Worm (Caenorhabditis elegans): ENCODE results near the gene nhr-46.

nhr-46 gene

DNA sequence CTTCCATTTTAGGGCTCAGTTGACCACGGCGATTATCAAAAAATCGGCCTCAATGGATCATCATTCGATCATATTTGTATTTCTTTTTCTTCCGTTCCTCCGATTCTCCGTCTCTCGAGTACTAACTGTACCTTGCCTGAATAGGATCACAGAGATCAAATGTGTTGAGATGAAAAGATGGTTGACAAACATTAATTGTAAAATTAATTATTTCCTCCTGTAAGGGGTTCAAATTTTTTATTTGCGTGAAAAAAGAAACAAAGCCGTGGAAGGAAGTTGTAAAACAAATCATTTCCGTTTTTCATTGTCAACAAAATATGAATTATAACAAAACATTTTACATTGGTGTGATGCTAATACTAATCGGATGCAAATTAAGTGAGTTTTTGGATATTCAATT, 33.3 kb upstream of the nhr-46 start, which contains the start of gene C31H1.2:
Gene C31H1.2, plus strand, starts transcription at position 301 of the 400 bp plus-strand sequence.
- TF ChIP-seq tab-1 (GFP tag; IDR thresholded peaks at IDR 0.05) (no peak), ztf-29 (GFP tag; IDR thresholded peaks at IDR 0.05) (no peak), T22C8.4 (GFP tag; IDR thresholded peaks at IDR 0.05) (no peak), flt-1 (GFP tag; IDR thresholded peaks at IDR 0.05) (no peak), klf-2 (GFP tag; conservative IDR thresholded peaks at IDR 0.05) (no peak), ztf-23 (GFP tag; IDR thresholded peaks at IDR 0.05) (no peak), ref-1 (GFP tag; conservative IDR thresholded peaks at IDR 0.05) (no peak), cog-1 (tag; optimal IDR thresholded peaks at IDR 0.05) (no peak), med-1 (GFP tag; optimal IDR thresholded peaks at IDR 0.05; ENCODE audit: insufficient read depth) (no peak)

- TF ChIP-seq ztf-23 (GFP tag; IDR thresholded peaks at IDR 0.05) (no peak), ref-1 (GFP tag; conservative IDR thresholded peaks at IDR 0.05) (no peak), ztf-29 (GFP tag; IDR thresholded peaks at IDR 0.05) (no peak), tab-1 (GFP tag; IDR thresholded peaks at IDR 0.05) (no peak), klf-2 (GFP tag; conservative IDR thresholded peaks at IDR 0.05) (no peak), T22C8.4 (GFP tag; IDR thresholded peaks at IDR 0.05) (no peak), cog-1 (tag; optimal IDR thresholded peaks at IDR 0.05) (no peak), flt-1 (GFP tag; IDR thresholded peaks at IDR 0.05) (no peak), med-1 (GFP tag; optimal IDR thresholded peaks at IDR 0.05; ENCODE audit: insufficient read depth) (no peak)
Measured at ce11 chrIV:5783675-5784074, 26.0 kb upstream of the nhr-46 start.

DNA sequence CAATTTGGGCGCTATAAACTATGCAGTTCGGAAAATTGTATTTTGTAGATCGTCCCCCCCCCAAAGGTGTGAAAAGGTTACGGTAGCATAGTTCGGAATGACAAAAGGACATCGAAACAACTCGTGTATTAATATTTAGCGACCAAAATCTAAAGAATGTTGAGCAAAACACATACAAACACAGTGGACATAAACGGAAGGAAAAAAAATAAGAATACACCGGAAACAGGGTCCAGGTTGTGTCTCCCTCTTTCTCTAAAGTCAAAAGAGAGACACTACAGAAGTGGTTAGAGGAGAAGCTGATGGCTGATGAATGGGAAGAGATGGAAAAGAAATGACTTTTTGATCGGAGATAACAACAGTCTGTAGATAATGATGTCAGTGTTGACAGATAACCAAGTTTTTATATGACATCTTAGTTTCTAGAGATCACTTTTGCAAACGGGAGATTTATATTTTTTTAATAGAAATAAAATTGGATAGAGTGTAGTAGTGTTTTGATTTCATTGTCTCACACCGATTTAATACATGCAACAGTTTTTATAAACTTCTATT, 22.6 kb upstream of the nhr-46 start:
- no peak for TF ChIP-seq ref-1 (GFP tag; conservative IDR thresholded peaks at IDR 0.05)
- no peak for TF ChIP-seq ztf-29 (GFP tag; IDR thresholded peaks at IDR 0.05)
- no peak for TF ChIP-seq tab-1 (GFP tag; IDR thresholded peaks at IDR 0.05)
- TF ChIP-seq cog-1 (tag; optimal IDR thresholded peaks at IDR 0.05) = no peak
- no peak for TF ChIP-seq flt-1 (GFP tag; IDR thresholded peaks at IDR 0.05)
- no peak for TF ChIP-seq ztf-23 (GFP tag; IDR thresholded peaks at IDR 0.05)
- TF ChIP-seq klf-2 (GFP tag; conservative IDR thresholded peaks at IDR 0.05) = no peak
- TF ChIP-seq med-1 (GFP tag; optimal IDR thresholded peaks at IDR 0.05; ENCODE audit: insufficient read depth) = no peak
- TF ChIP-seq T22C8.4 (GFP tag; IDR thresholded peaks at IDR 0.05) = no peak

DNA sequence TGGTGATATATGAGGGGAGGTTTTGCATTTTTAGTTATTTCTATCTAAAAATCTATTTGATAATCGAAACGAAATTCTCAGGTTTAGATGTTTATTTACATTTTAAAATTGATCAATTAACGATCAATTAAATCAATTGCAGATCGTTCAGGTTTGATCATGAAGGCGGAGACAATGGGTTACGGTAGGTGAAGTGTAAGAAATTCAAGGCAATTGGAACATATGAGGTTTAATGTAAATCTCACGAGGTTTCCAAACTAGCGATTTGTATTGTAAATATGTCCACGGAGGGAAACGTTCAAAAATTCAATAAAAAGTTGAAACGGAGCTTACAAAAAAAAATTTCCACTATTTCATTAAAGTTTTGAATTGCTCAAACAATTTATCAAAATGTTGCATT, 21.9 kb upstream of the nhr-46 start:
- no peak for TF ChIP-seq T22C8.4 (GFP tag; IDR thresholded peaks at IDR 0.05)
- no peak for TF ChIP-seq cog-1 (tag; optimal IDR thresholded peaks at IDR 0.05)
- TF ChIP-seq ztf-29 (GFP tag; IDR thresholded peaks at IDR 0.05) = no peak
- TF ChIP-seq klf-2 (GFP tag; conservative IDR thresholded peaks at IDR 0.05) = no peak
- no peak for TF ChIP-seq med-1 (GFP tag; optimal IDR thresholded peaks at IDR 0.05; ENCODE audit: insufficient read depth)
- TF ChIP-seq ztf-23 (GFP tag; IDR thresholded peaks at IDR 0.05) = no peak
- TF ChIP-seq tab-1 (GFP tag; IDR thresholded peaks at IDR 0.05) = no peak
- no peak for TF ChIP-seq ref-1 (GFP tag; conservative IDR thresholded peaks at IDR 0.05)
- no peak for TF ChIP-seq flt-1 (GFP tag; IDR thresholded peaks at IDR 0.05)

ce11 chrIV:5778342-5778741, 20.7 kb upstream of the nhr-46 start:
- TF ChIP-seq ztf-29 (GFP tag; IDR thresholded peaks at IDR 0.05) (no peak), cog-1 (tag; optimal IDR thresholded peaks at IDR 0.05) (no peak), ref-1 (GFP tag; conservative IDR thresholded peaks at IDR 0.05) (no peak), tab-1 (GFP tag; IDR thresholded peaks at IDR 0.05) (no peak), klf-2 (GFP tag; conservative IDR thresholded peaks at IDR 0.05) (no peak), T22C8.4 (GFP tag; IDR thresholded peaks at IDR 0.05) (no peak), ztf-23 (GFP tag; IDR thresholded peaks at IDR 0.05) (no peak), flt-1 (GFP tag; IDR thresholded peaks at IDR 0.05) (no peak), med-1 (GFP tag; optimal IDR thresholded peaks at IDR 0.05; ENCODE audit: insufficient read depth) (no peak)

DNA sequence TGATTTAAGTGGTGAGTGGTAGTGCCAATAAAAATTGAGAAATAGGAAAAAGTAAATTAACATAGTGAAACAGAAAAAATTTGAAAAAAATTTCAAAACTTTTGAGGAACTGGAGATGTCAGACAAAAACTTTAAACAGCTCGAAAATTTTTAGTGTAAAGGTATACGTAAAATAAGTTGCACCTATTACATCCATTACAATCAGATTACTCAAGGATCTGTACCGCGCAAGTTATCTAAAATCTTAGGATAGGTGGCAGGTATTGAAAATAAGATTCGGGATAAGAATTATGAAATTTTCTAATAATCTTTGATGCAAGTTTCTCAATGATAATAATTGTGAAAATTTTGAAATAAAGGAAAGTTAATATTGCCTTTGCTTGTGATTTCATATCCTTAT, 9.1 kb upstream of the nhr-46 start:
- no peak for TF ChIP-seq flt-1 (GFP tag; IDR thresholded peaks at IDR 0.05)
- no peak for TF ChIP-seq ref-1 (GFP tag; conservative IDR thresholded peaks at IDR 0.05)
- TF ChIP-seq tab-1 (GFP tag; IDR thresholded peaks at IDR 0.05) = no peak
- no peak for TF ChIP-seq klf-2 (GFP tag; conservative IDR thresholded peaks at IDR 0.05)
- no peak for TF ChIP-seq ztf-29 (GFP tag; IDR thresholded peaks at IDR 0.05)
- no peak for TF ChIP-seq cog-1 (tag; optimal IDR thresholded peaks at IDR 0.05)
- TF ChIP-seq T22C8.4 (GFP tag; IDR thresholded peaks at IDR 0.05) = no peak
- no peak for TF ChIP-seq ztf-23 (GFP tag; IDR thresholded peaks at IDR 0.05)
- TF ChIP-seq med-1 (GFP tag; optimal IDR thresholded peaks at IDR 0.05; ENCODE audit: insufficient read depth) = no peak

DNA sequence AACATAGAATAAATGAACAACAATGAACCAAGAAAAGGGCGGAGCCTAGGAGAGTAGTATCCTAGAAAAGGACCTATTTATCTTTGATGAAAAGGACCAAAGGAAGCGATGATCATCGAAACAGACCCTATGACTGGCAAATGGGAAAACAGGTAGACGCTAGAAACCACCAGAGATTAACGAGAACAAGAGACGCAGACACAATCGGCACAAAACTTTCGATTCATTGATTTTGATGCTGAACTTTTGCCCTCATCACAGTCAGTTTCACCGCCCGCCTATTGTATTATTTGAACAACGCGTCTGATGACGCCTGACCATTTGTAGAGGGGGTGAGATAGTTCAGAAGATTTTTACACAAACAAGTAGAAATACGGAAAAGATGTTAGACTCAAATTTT, 8.0 kb upstream of the nhr-46 start:
- TF ChIP-seq cog-1 (tag; optimal IDR thresholded peaks at IDR 0.05) (no peak), ztf-29 (GFP tag; IDR thresholded peaks at IDR 0.05) (no peak), klf-2 (GFP tag; conservative IDR thresholded peaks at IDR 0.05) (no peak), ztf-23 (GFP tag; IDR thresholded peaks at IDR 0.05) (no peak), T22C8.4 (GFP tag; IDR thresholded peaks at IDR 0.05) (no peak), tab-1 (GFP tag; IDR thresholded peaks at IDR 0.05) (no peak), ref-1 (GFP tag; conservative IDR thresholded peaks at IDR 0.05) (no peak), med-1 (GFP tag; optimal IDR thresholded peaks at IDR 0.05; ENCODE audit: insufficient read depth) (no peak), flt-1 (GFP tag; IDR thresholded peaks at IDR 0.05) (no peak)

DNA sequence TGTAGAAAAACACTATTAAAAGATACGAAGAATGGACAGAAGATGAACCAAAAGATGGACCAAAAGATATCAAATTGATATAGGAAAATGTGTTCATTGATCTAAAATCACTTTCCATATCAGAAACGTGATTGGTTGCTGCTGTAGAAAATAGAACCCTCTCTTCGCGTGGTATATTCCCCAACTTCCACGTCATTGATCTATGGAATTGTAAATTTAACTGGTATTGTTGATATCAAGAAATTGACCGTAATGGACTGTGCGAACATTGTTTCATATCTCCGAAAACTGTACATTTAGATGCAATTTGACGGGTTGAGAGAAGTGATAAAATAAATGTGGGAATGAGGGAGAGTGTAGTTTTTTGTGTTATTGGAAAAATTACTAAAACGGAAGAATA, 6.7 kb upstream of the nhr-46 start:
- TF ChIP-seq tab-1 (GFP tag; IDR thresholded peaks at IDR 0.05) (no peak), ztf-29 (GFP tag; IDR thresholded peaks at IDR 0.05) (no peak), flt-1 (GFP tag; IDR thresholded peaks at IDR 0.05) (no peak), cog-1 (tag; optimal IDR thresholded peaks at IDR 0.05) (no peak), ztf-23 (GFP tag; IDR thresholded peaks at IDR 0.05) (no peak), ref-1 (GFP tag; conservative IDR thresholded peaks at IDR 0.05) (no peak), T22C8.4 (GFP tag; IDR thresholded peaks at IDR 0.05) (no peak), klf-2 (GFP tag; conservative IDR thresholded peaks at IDR 0.05) (no peak), med-1 (GFP tag; optimal IDR thresholded peaks at IDR 0.05; ENCODE audit: insufficient read depth) (no peak)

- TF ChIP-seq ref-1 (GFP tag; conservative IDR thresholded peaks at IDR 0.05) = no peak
- no peak for TF ChIP-seq cog-1 (tag; optimal IDR thresholded peaks at IDR 0.05)
- no peak for TF ChIP-seq ztf-23 (GFP tag; IDR thresholded peaks at IDR 0.05)
- no peak for TF ChIP-seq med-1 (GFP tag; optimal IDR thresholded peaks at IDR 0.05; ENCODE audit: insufficient read depth)
- TF ChIP-seq T22C8.4 (GFP tag; IDR thresholded peaks at IDR 0.05) = no peak
- TF ChIP-seq tab-1 (GFP tag; IDR thresholded peaks at IDR 0.05) = no peak
- TF ChIP-seq flt-1 (GFP tag; IDR thresholded peaks at IDR 0.05) = no peak
- no peak for TF ChIP-seq ztf-29 (GFP tag; IDR thresholded peaks at IDR 0.05)
- TF ChIP-seq klf-2 (GFP tag; conservative IDR thresholded peaks at IDR 0.05) = no peak
Measured at ce11 chrIV:5762770-5763169, 5.1 kb upstream of the nhr-46 start.

Data from whole organism, midembryonic.